Worm (Caenorhabditis elegans): Measurements from ENCODE around the gene H03G16.1.

H03G16.1 gene

DNA sequence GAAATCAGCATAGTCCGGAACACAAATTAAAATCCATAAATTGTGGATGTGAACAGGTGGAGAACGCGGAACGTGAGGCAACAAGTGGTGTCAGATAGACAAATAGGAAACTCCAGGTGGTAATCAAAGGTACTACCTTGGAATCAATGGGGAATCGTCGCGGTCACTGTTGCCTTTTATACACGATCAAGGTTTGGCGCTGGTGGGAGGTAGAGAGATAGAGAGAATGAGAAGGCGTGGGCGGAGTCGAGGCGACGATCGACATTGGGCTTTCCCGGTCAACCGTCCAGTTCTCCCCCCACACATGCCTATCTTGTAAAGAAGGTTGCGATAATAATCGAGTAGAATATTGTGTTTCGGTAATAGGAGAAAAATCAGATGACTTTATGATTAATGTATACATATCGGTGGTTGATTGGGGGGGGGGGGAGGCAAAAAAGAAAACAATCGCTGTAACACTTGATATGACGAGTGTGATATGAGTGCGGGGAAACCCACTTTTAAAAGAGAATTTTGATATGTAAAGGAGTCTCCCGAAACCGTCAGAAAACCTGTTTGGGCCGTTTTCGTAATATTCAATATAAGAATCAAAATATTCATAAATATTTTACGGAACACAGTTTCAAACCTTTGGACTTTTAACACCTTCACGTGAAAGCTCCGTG, 24.0 kb downstream of the H03G16.1 start, which contains the start of the genes H40L08.8, H40L08.2 and H40L08.7 (continued):
- TF ChIP-seq daf-16 (GFP tag; optimal IDR thresholded peaks at IDR 0.05): no peak
- TF ChIP-seq daf-16 (tag; optimal IDR thresholded peaks at IDR 0.05): no peak
- no peak for TF ChIP-seq D1046.2 (GFP tag; IDR thresholded peaks at IDR 0.05)
- no peak for TF ChIP-seq snpc-4 (tag; optimal IDR thresholded peaks at IDR 0.05)
- peak; percentile 16; the same call in 1 of the 2 replicates for TF ChIP-seq dmd-6 (GFP tag; IDR thresholded peaks at IDR 0.05)
- TF ChIP-seq hlh-11 (tag; optimal IDR thresholded peaks at IDR 0.05): peak; percentile 49
- TF ChIP-seq spr-1 (tag; optimal IDR thresholded peaks at IDR 0.05): no peak
- TF ChIP-seq ctbp-1 (GFP tag; IDR thresholded peaks at IDR 0.05): no peak
- TF ChIP-seq mxl-3 (GFP tag; optimal IDR thresholded peaks at IDR 0.05): peak; percentile 45
- no peak for TF ChIP-seq nhr-76 (tag; optimal IDR thresholded peaks at IDR 0.05)

DNA sequence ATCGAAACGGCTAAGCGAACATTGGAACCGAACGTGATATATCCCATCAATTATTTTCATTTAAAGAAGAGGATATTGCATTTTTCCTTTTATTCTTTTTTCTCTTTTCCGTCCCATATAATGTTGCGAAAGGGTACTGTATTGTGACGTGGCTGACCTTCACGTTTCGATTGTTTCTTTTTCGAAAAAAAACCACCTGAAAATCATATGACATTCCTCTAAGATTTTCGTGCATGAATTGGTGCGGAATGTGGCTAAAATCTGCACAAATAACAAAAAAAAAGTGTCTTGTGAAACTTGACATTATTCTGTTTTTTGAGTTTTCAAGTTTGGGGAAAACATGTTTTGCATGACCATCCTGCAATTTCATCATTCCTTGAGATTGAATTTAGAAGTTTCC, 24.6 kb downstream of the H03G16.1 start:
- TF ChIP-seq lim-7 (GFP tag; IDR thresholded peaks at IDR 0.05) (no peak), aha-1 (tag) (peak; percentile 98), arid-1 (GFP tag; conservative IDR thresholded peaks at IDR 0.05) (no peak), ceh-20 (GFP tag; IDR thresholded peaks at IDR 0.05) (no peak)

DNA sequence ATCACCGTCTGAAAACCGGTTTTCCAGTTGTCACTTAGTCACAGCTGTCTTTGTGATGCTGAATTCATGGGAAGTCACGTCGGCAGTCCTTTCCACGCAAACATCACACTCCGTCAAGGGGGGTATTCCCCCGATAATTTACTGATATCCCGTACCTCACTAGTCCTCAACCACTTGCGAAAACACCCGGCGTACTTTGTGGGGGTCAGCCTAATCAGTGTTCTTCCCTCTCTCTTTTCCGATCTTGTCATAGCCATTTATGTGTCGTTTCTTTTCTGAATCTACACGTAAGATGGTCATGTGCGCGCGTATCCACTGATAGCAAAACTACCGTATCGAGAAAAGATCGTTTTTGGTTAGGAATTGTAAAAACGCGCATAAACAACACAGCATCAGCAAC, 25.7 kb downstream of the H03G16.1 start:
- TF ChIP-seq tra-1 (GFP tag; IDR thresholded peaks at IDR 0.05) (no peak), dmd-9 (GFP tag; IDR thresholded peaks at IDR 0.05) (no peak), arid-1 (GFP tag; conservative IDR thresholded peaks at IDR 0.05) (no peak), hif-1 (tag; optimal IDR thresholded peaks at IDR 0.05) (peak; percentile 18 to 73), nhr-237 (tag; optimal IDR thresholded peaks at IDR 0.05) (no peak), ceh-44 (GFP tag; IDR thresholded peaks at IDR 0.05) (no peak), lin-15B (tag; optimal IDR thresholded peaks at IDR 0.05) (no peak), snpc-1.2 (GFP tag; IDR thresholded peaks at IDR 0.05) (no peak), nhr-41 (GFP tag; IDR thresholded peaks at IDR 0.05) (no peak), egl-43 (GFP tag; IDR thresholded peaks at IDR 0.05) (no peak), lsy-2 (tag; optimal IDR thresholded peaks at IDR 0.05) (peak in 1 of 2 experiments; percentile 22), nhr-6 (tag; optimal IDR thresholded peaks at IDR 0.05) (no peak), ctbp-1 (GFP tag; IDR thresholded peaks at IDR 0.05) (no peak), aha-1 (tag) (peak; percentile 97), nhr-48 (tag; optimal IDR thresholded peaks at IDR 0.05) (peak; percentile 90), ztf-11 (tag; optimal IDR thresholded peaks at IDR 0.05) (no peak), ces-1 (GFP tag; optimal IDR thresholded peaks at IDR 0.05) (no peak), ceh-32 (tag; optimal IDR thresholded peaks at IDR 0.05; ENCODE audit: poor library complexity) (no peak), mxl-3 (GFP tag; optimal IDR thresholded peaks at IDR 0.05) (peak; percentile 57), gei-8 (GFP tag; optimal IDR thresholded peaks at IDR 0.05) (peak; percentile 10), madf-5 (GFP tag; IDR thresholded peaks at IDR 0.05) (no peak), fkh-10 (GFP tag; optimal IDR thresholded peaks at IDR 0.05) (no peak), F26F4.8 (GFP tag; conservative IDR thresholded peaks at IDR 0.05) (no peak), T26A8.4 (GFP tag; IDR thresholded peaks at IDR 0.05) (no peak), Y48G9A.11 (GFP tag; IDR thresholded peaks at IDR 0.05) (no peak), jun-1 (tag; optimal IDR thresholded peaks at IDR 0.05) (no peak), mdl-1 (tag; optimal IDR thresholded peaks at IDR 0.05) (peak; percentile 47 to 56), unc-130 (GFP tag; optimal IDR thresholded peaks at IDR 0.05) (no peak), nhr-28 (tag; optimal IDR thresholded peaks at IDR 0.05) (peak; percentile 43), dmd-6 (GFP tag; IDR thresholded peaks at IDR 0.05) (peak; percentile 28), daf-16 (GFP tag; optimal IDR thresholded peaks at IDR 0.05) (no peak), daf-16 (tag; optimal IDR thresholded peaks at IDR 0.05) (no peak), hlh-30 (tag; optimal IDR thresholded peaks at IDR 0.05; ENCODE audit: insufficient read depth) (peak; percentile 55), mep-1 (tag; optimal IDR thresholded peaks at IDR 0.05) (no peak), set-16 (GFP tag; IDR thresholded peaks at IDR 0.05) (no peak), madf-9 (GFP tag; conservative IDR thresholded peaks at IDR 0.05) (no peak), saeg-2 (GFP tag; IDR thresholded peaks at IDR 0.05) (no peak), snpc-4 (tag; optimal IDR thresholded peaks at IDR 0.05) (no peak), daf-8 (GFP tag; IDR thresholded peaks at IDR 0.05) (no peak), hlh-11 (tag; optimal IDR thresholded peaks at IDR 0.05) (peak; percentile 75), nhr-77 (tag; optimal IDR thresholded peaks at IDR 0.05) (no peak)

Measured in whole organism, L4 larva.